Worm (Caenorhabditis elegans) whole organism, mixed stage, embryonic: ENCODE results near the gene fbxb-119.

Source experiments
- mep-1 ChIP-seq: fragments of 150-350 bp; optimal IDR thresholded peaks from 2 replicates; lab custom pipeline; 2017; ENCODE audit warnings: missing biosample characterization, missing genetic modification reagents, missing genetic modification characterization, inconsistent platforms
- nhr-12 ChIP-seq: fragments of 150-350 bp; optimal IDR thresholded peaks from 2 replicates; lab custom pipeline; 2014; ENCODE audit warnings: missing biosample characterization, missing genetic modification characterization
- nhr-237 ChIP-seq: fragments of 150-350 bp; optimal IDR thresholded peaks from 2 replicates; lab custom pipeline; 2014; ENCODE audit warnings: missing biosample characterization, missing genetic modification characterization
- nhr-28 ChIP-seq: fragments of 150-350 bp; optimal IDR thresholded peaks from 2 replicates; lab custom pipeline; 2014; ENCODE audit warnings: missing biosample characterization, missing genetic modification characterization
- pha-4 ChIP-seq: fragments of 150-350 bp; optimal IDR thresholded peaks from 2 replicates; lab custom pipeline; 2018; ENCODE audit warnings: missing biosample characterization, missing genetic modification reagents, missing genetic modification characterization
- snpc-4 ChIP-seq: fragments of 150-350 bp; optimal IDR thresholded peaks from 2 replicates; lab custom pipeline; 2014; ENCODE audit warnings: missing biosample characterization, missing genetic modification characterization
- sptf-1 ChIP-seq: sonication (generic microtip); optimal IDR thresholded peaks from 2 replicates; lab custom pipeline; 2017; ENCODE audit warnings: mild to moderate bottlenecking, missing genetic modification characterization, moderate library complexity, missing compliant biosample characterization
- unc-62 ChIP-seq: fragments of 150-350 bp; optimal IDR thresholded peaks from 2 replicates; lab custom pipeline; 2014; ENCODE audit warnings: missing biosample characterization, missing genetic modification reagents, missing genetic modification characterization
- ztf-11 ChIP-seq: fragments of 150-350 bp; optimal IDR thresholded peaks from 2 replicates; lab custom pipeline; 2014; ENCODE audit warnings: missing biosample characterization, missing genetic modification characterization

DNA sequence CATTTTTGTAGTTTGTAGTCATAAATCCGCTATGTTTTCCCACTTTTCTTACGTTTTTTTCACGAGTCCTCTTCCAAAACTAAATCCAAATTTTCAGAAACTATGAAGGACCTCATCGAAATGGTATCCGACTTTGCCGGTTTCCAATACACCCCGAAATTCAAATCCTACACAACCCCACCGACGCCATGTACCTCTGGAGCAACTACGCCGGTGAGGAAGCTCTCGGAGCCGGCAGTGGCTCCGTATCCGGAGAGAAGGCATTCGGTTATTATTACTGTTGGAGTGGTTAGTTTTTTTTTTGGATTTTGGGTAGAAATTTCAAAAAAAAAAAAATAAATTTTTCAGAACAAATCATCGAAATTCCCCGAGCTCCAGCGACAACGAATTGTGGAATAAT, 31.6 kb downstream of the fbxb-119 start, which contains the start of gene C08E8.3:
- no peak for TF ChIP-seq sptf-1
- no peak for TF ChIP-seq nhr-28 (tag; lab: Kevin White, UChicago)
- TF ChIP-seq mep-1 (tag; lab: Kevin White, UChicago), result no peak
- no peak for TF ChIP-seq ztf-11 (tag; lab: Kevin White, UChicago)
- no peak for TF ChIP-seq pha-4 (tag; lab: Kevin White, UChicago)
- TF ChIP-seq nhr-12 (tag; lab: Kevin White, UChicago), result no peak
- TF ChIP-seq snpc-4 (tag; lab: Kevin White, UChicago), result no peak
- TF ChIP-seq nhr-237, result no peak
- no peak for TF ChIP-seq unc-62
